5 worm cellular contexts compared by ENCODE assay signal in genomic region chrIII:12424066-12424465, ce11.
TF ChIP-seq lines count a peak whose summit lies in the region.

No protein-coding gene starts in this region.

TF ChIP-seq in whole organism, L1 larva, 84 proteins besides CTCF, POLR2A, EP300 and RAD21 (continues in another document):
- peak; percentile 57 for TF ChIP-seq snu-23 (GFP tag; optimal IDR thresholded peaks at IDR 0.05; lab: Kevin White, UChicago)
- peak; percentile 46 for TF ChIP-seq nhr-77 (tag; optimal IDR thresholded peaks at IDR 0.05; lab: Kevin White, UChicago)
- no peak for TF ChIP-seq Y116A8C.19 (tag; optimal IDR thresholded peaks at IDR 0.05; lab: Kevin White, UChicago; ENCODE audit: borderline replicate concordance)
- no peak for TF ChIP-seq C04F5.9 (tag; optimal IDR thresholded peaks at IDR 0.05; lab: Kevin White, UChicago)
- TF ChIP-seq lsy-2 (tag; optimal IDR thresholded peaks at IDR 0.05; lab: Kevin White, UChicago), result peak in 1 of 2 experiments; percentile 57
- no peak for TF ChIP-seq nhr-28 (tag; optimal IDR thresholded peaks at IDR 0.05; lab: Kevin White, UChicago)
- TF ChIP-seq tlp-1 (tag; optimal IDR thresholded peaks at IDR 0.05; lab: Kevin White, UChicago), result no peak
- no peak for TF ChIP-seq hlh-4 (tag; optimal IDR thresholded peaks at IDR 0.05; lab: Kevin White, UChicago)
- TF ChIP-seq grh-1 (GFP tag; IDR thresholded peaks at IDR 0.05; lab: Robert Waterston, UW), result no peak
- no peak for TF ChIP-seq ceh-88 (GFP tag; IDR thresholded peaks at IDR 0.05; lab: Robert Waterston, UW)
- TF ChIP-seq egl-13 (tag; optimal IDR thresholded peaks at IDR 0.05; lab: Kevin White, UChicago), result no peak
- no peak for TF ChIP-seq C34B4.2 (tag; optimal IDR thresholded peaks at IDR 0.05; lab: Kevin White, UChicago)
- TF ChIP-seq efl-1 (optimal IDR thresholded peaks at IDR 0.05; lab: Kevin White, UChicago), result peak; percentile 27
- peak; percentile 27 to 95 for TF ChIP-seq efl-1 (GFP tag; optimal IDR thresholded peaks at IDR 0.05 in 1 of 2; lab: Kevin White, UChicago)
- TF ChIP-seq ceh-63 (GFP tag; optimal IDR thresholded peaks at IDR 0.05; lab: Kevin White, UChicago), result no peak
- TF ChIP-seq nhr-237 (tag; optimal IDR thresholded peaks at IDR 0.05; lab: Kevin White, UChicago), result no peak
- TF ChIP-seq fkh-4 (tag; optimal IDR thresholded peaks at IDR 0.05; lab: Kevin White, UChicago; ENCODE audit: borderline replicate concordance), result no peak
- TF ChIP-seq zag-1 (tag; optimal IDR thresholded peaks at IDR 0.05; lab: Kevin White, UChicago), result no peak

TF ChIP-seq in whole organism, L2 larva, 48 proteins besides CTCF, POLR2A, EP300 and RAD21:
- TF ChIP-seq Y55F3AM.14 (GFP tag; optimal IDR thresholded peaks at IDR 0.05; lab: Kevin White, UChicago) (no peak), nhr-129 (tag; optimal IDR thresholded peaks at IDR 0.05; lab: Kevin White, UChicago) (peak; percentile 76), F13H6.1 (tag; optimal IDR thresholded peaks at IDR 0.05; lab: Kevin White, UChicago) (peak; percentile 45), fos-1 (tag; optimal IDR thresholded peaks at IDR 0.05; lab: Kevin White, UChicago) (peak; percentile 97), unc-62 (GFP tag; optimal IDR thresholded peaks at IDR 0.05; lab: Kevin White, UChicago) (no peak), gmeb-1 (tag; optimal IDR thresholded peaks at IDR 0.05; lab: Kevin White, UChicago) (peak; percentile 31), C34F6.9 (tag; optimal IDR thresholded peaks at IDR 0.05; lab: Kevin White, UChicago) (peak; percentile 12)

TF ChIP-seq in whole organism, L3 larva, 47 proteins besides CTCF, POLR2A, EP300 and RAD21 (continues in another document):
- TF ChIP-seq nhr-28 (tag; optimal IDR thresholded peaks at IDR 0.05; lab: Kevin White, UChicago) (no peak), snpc-4 (tag; optimal IDR thresholded peaks at IDR 0.05; lab: Kevin White, UChicago) (peak; percentile 42), ztf-4 (tag; optimal IDR thresholded peaks at IDR 0.05; lab: Kevin White, UChicago) (no peak), fos-1 (tag; optimal IDR thresholded peaks at IDR 0.05; lab: Kevin White, UChicago) (no peak), lin-15B (tag; optimal IDR thresholded peaks at IDR 0.05; lab: Kevin White, UChicago) (no peak), nhr-237 (tag; optimal IDR thresholded peaks at IDR 0.05; lab: Kevin White, UChicago) (no peak), elt-3 (tag; optimal IDR thresholded peaks at IDR 0.05; lab: Kevin White, UChicago) (no peak), tbx-2 (tag; optimal IDR thresholded peaks at IDR 0.05; lab: Kevin White, UChicago) (no peak), lsy-12 (tag; optimal IDR thresholded peaks at IDR 0.05; lab: Kevin White, UChicago) (no peak), nhr-11 (tag; optimal IDR thresholded peaks at IDR 0.05; lab: Kevin White, UChicago) (no peak), sea-2 (GFP tag; optimal IDR thresholded peaks at IDR 0.05; lab: Kevin White, UChicago) (no peak), nhr-76 (tag; optimal IDR thresholded peaks at IDR 0.05; lab: Kevin White, UChicago) (no peak), nhr-77 (tag; optimal IDR thresholded peaks at IDR 0.05; lab: Kevin White, UChicago) (no peak), unc-39 (tag; optimal IDR thresholded peaks at IDR 0.05; lab: Kevin White, UChicago) (no peak), ceh-82 (tag; optimal IDR thresholded peaks at IDR 0.05; lab: Kevin White, UChicago) (no peak), mdl-1 (tag; optimal IDR thresholded peaks at IDR 0.05; lab: Kevin White, UChicago) (no peak), ztf-11 (tag; optimal IDR thresholded peaks at IDR 0.05; lab: Kevin White, UChicago) (no peak), daf-12 (tag; optimal IDR thresholded peaks at IDR 0.05; lab: Kevin White, UChicago) (no peak), nhr-23 (tag; optimal IDR thresholded peaks at IDR 0.05; lab: Kevin White, UChicago) (no peak), pha-4 (tag; optimal IDR thresholded peaks at IDR 0.05; lab: Kevin White, UChicago) (peak; percentile 97), nhr-12 (tag; optimal IDR thresholded peaks at IDR 0.05; lab: Kevin White, UChicago) (no peak), jun-1 (tag; optimal IDR thresholded peaks at IDR 0.05; lab: Kevin White, UChicago) (peak; percentile 67), hmg-11 (tag; optimal IDR thresholded peaks at IDR 0.05; lab: Kevin White, UChicago) (peak; percentile 39), ZK546.5 (tag; optimal IDR thresholded peaks at IDR 0.05; lab: Kevin White, UChicago) (no peak), R02D3.7 (tag; optimal IDR thresholded peaks at IDR 0.05; lab: Kevin White, UChicago) (no peak)

TF ChIP-seq in whole organism, L4 larva, 104 proteins besides CTCF, POLR2A, EP300 and RAD21:
- TF ChIP-seq pha-4 (GFP tag; IDR thresholded peaks at IDR 0.05; lab: Robert Waterston, UW) (no peak), pha-4 (tag; optimal IDR thresholded peaks at IDR 0.05; lab: Kevin White, UChicago) (peak; percentile 63), mdl-1 (tag; optimal IDR thresholded peaks at IDR 0.05; lab: Kevin White, UChicago) (no peak), unc-62 (GFP tag; optimal IDR thresholded peaks at IDR 0.05 in 1 of 2; lab: Kevin White, UChicago) (peak in 1 of 2 experiments; percentile 7), unc-62 (tag; optimal IDR thresholded peaks at IDR 0.05; lab: Kevin White, UChicago) (no peak), hlh-11 (tag; optimal IDR thresholded peaks at IDR 0.05; lab: Kevin White, UChicago) (peak; percentile 66), hlh-30 (tag; optimal IDR thresholded peaks at IDR 0.05; lab: Kevin White, UChicago; ENCODE audit: insufficient read depth) (peak; percentile 85), nhr-77 (tag; optimal IDR thresholded peaks at IDR 0.05; lab: Kevin White, UChicago) (peak; percentile 70), mep-1 (tag; optimal IDR thresholded peaks at IDR 0.05; lab: Kevin White, UChicago) (peak; percentile 41), nhr-6 (tag; optimal IDR thresholded peaks at IDR 0.05; lab: Kevin White, UChicago) (peak; percentile 83), lsy-2 (tag; optimal IDR thresholded peaks at IDR 0.05; lab: Kevin White, UChicago) (peak in 1 of 2 experiments; percentile 44), pqm-1 (tag; optimal IDR thresholded peaks at IDR 0.05; lab: Kevin White, UChicago) (peak; percentile 70), dve-1 (tag; optimal IDR thresholded peaks at IDR 0.05; lab: Kevin White, UChicago; ENCODE audit: insufficient read depth) (peak; percentile 72), dmd-6 (GFP tag; IDR thresholded peaks at IDR 0.05; lab: Robert Waterston, UW) (peak; percentile 68), nhr-11 (tag; optimal IDR thresholded peaks at IDR 0.05; lab: Kevin White, UChicago) (no peak), nhr-28 (tag; optimal IDR thresholded peaks at IDR 0.05; lab: Kevin White, UChicago) (peak; percentile 89), F49E8.2 (tag; optimal IDR thresholded peaks at IDR 0.05; lab: Kevin White, UChicago; ENCODE audit: borderline replicate concordance) (no peak), daf-16 (GFP tag; optimal IDR thresholded peaks at IDR 0.05; lab: Kevin White, UChicago) (no peak), daf-16 (tag; optimal IDR thresholded peaks at IDR 0.05; lab: Kevin White, UChicago) (peak; percentile 44), T26A8.4 (GFP tag; IDR thresholded peaks at IDR 0.05; lab: Robert Waterston, UW) (no peak), nhr-102 (tag; optimal IDR thresholded peaks at IDR 0.05; lab: Kevin White, UChicago) (no peak), mes-2 (tag; optimal IDR thresholded peaks at IDR 0.05; lab: Kevin White, UChicago; ENCODE audit: poor library complexity, severe bottlenecking) (peak; percentile 35), dpl-1 (GFP tag; optimal IDR thresholded peaks at IDR 0.05; lab: Kevin White, UChicago) (peak; percentile 49)

TF ChIP-seq in whole organism, young adult, 124 proteins besides CTCF, POLR2A, EP300 and RAD21:
- TF ChIP-seq nfyb-1 (GFP tag; IDR thresholded peaks at IDR 0.05; lab: Robert Waterston, UW), result no peak
- no peak for TF ChIP-seq D2030.7 (GFP tag; IDR thresholded peaks at IDR 0.05; lab: Robert Waterston, UW)
- TF ChIP-seq pha-4 (tag; optimal IDR thresholded peaks at IDR 0.05; lab: Kevin White, UChicago), result peak; percentile 71
- peak; percentile 51 for TF ChIP-seq attf-5 (GFP tag; optimal IDR thresholded peaks at IDR 0.05; lab: Kevin White, UChicago)
- no peak for TF ChIP-seq Y79H2A.3 (GFP tag; conservative IDR thresholded peaks at IDR 0.05; lab: Robert Waterston, UW)
- peak; percentile 69 for TF ChIP-seq nhr-80 (tag; optimal IDR thresholded peaks at IDR 0.05; lab: Kevin White, UChicago)
- TF ChIP-seq cebp-1 (GFP tag; IDR thresholded peaks at IDR 0.05; lab: Robert Waterston, UW), result peak; percentile 90
- peak; percentile 92 for TF ChIP-seq cebp-1 (tag; optimal IDR thresholded peaks at IDR 0.05; lab: Kevin White, UChicago)
- TF ChIP-seq hmg-1.2 (GFP tag; IDR thresholded peaks at IDR 0.05; lab: Robert Waterston, UW), result peak; percentile 20; the same call in 1 of the 2 replicates
